Fruit fly (Drosophila melanogaster) whole organism, pupa: ENCODE measurements around the gene Miga.
A peak's percentile ranks its signal among the peaks of the same experiment; 100 is the strongest.

Experiments used
- CG10348 ChIP-seq: fragments of 200-800 bp; sonication (Bioruptor generic); IDR thresholded peaks from 2 replicates; pipeline ENCODE4 v1.3.6; 2022; ENCODE audit warnings: missing biosample characterization, missing genetic modification characterization
- CG12605 ChIP-seq: fragments of 200-800 bp; sonication (Bioruptor generic); IDR thresholded peaks from 2 replicates; pipeline ENCODE4 v1.3.6; 2022; ENCODE audit warnings: missing biosample characterization, missing genetic modification characterization
- CG13204 ChIP-seq: fragments of 200-800 bp; sonication (Bioruptor generic); optimal IDR thresholded peaks from 2 replicates; lab custom pipeline; 2018; ENCODE audit warnings: missing biosample characterization, mild to moderate bottlenecking, missing genetic modification characterization, moderate library complexity
- CG14655 ChIP-seq: fragments of 200-800 bp; sonication (Bioruptor generic); optimal IDR thresholded peaks from 3 replicates; lab custom pipeline; 2017; ENCODE audit warnings: mild to moderate bottlenecking, missing biosample characterization, missing genetic modification reagents, missing genetic modification characterization
- CG15710 ChIP-seq: fragments of 200-800 bp; sonication (Bioruptor generic); optimal IDR thresholded peaks from 2 replicates; lab custom pipeline; 2018; ENCODE audit warnings: missing biosample characterization, mild to moderate bottlenecking, missing genetic modification characterization, moderate library complexity
- CG17806 ChIP-seq: fragments of 200-800 bp; sonication (Bioruptor generic); optimal IDR thresholded peaks from 2 replicates; lab custom pipeline; 2018; ENCODE audit warnings: missing biosample characterization, mild to moderate bottlenecking, missing genetic modification characterization, moderate library complexity
- CG32121 ChIP-seq: fragments of 200-800 bp; sonication (Bioruptor generic); IDR thresholded peaks from 2 replicates; pipeline ENCODE4 v1.3.6; 2022; ENCODE audit warnings: missing biosample characterization, missing genetic modification characterization
- CG34367 ChIP-seq: fragments of 200-800 bp; sonication (Bioruptor generic); optimal IDR thresholded peaks from 2 replicates; lab custom pipeline; 2018; ENCODE audit warnings: missing biosample characterization, mild to moderate bottlenecking, missing genetic modification characterization
- CG4496 ChIP-seq: fragments of 200-800 bp; sonication (Bioruptor generic); IDR thresholded peaks from 3 replicates; pipeline ENCODE4 v1.3.6; 2022; ENCODE audit warnings: missing biosample characterization, missing genetic modification characterization
- CG8159 ChIP-seq: fragments of 200-800 bp; sonication (Bioruptor generic); optimal IDR thresholded peaks from 3 replicates; lab custom pipeline; 2018; ENCODE audit warnings: missing biosample characterization, mild to moderate bottlenecking, missing genetic modification characterization, moderate library complexity
- CG8301 ChIP-seq: fragments of 200-800 bp; sonication (Bioruptor generic); optimal IDR thresholded peaks from 2 replicates; lab custom pipeline; 2018; ENCODE audit warnings: missing biosample characterization, mild to moderate bottlenecking, missing genetic modification characterization
- CG9948 ChIP-seq: fragments of 200-800 bp; sonication (Bioruptor generic); optimal IDR thresholded peaks from 2 replicates; lab custom pipeline; 2018; ENCODE audit warnings: missing biosample characterization, mild to moderate bottlenecking, missing genetic modification characterization, moderate library complexity
- D1 ChIP-seq: fragments of 200-800 bp; sonication (Bioruptor generic); optimal IDR thresholded peaks from 2 replicates; lab custom pipeline; 2018; ENCODE audit warnings: missing biosample characterization, mild to moderate bottlenecking, missing genetic modification characterization, moderate library complexity
- EcR ChIP-seq: fragments of 200-800 bp; sonication (Bioruptor generic); optimal IDR thresholded peaks from 3 replicates; lab custom pipeline; 2019; ENCODE audit warnings: missing biosample characterization, missing genetic modification characterization, mild to moderate bottlenecking, moderate library complexity, missing genetic modification reagents
- Ets98B ChIP-seq: fragments of 200-800 bp; sonication (Bioruptor generic); IDR thresholded peaks from 2 replicates; pipeline ENCODE4 v1.3.6; 2022; ENCODE audit warnings: missing biosample characterization, missing genetic modification characterization
- Pif1A ChIP-seq: fragments of 200-800 bp; sonication (Bioruptor generic); optimal IDR thresholded peaks from 3 replicates; lab custom pipeline; 2016; ENCODE audit warnings: missing biosample characterization, missing genetic modification characterization
- Pif1B ChIP-seq: fragments of 200-800 bp; sonication (Bioruptor generic); optimal IDR thresholded peaks from 3 replicates; lab custom pipeline; 2016; ENCODE audit warnings: missing biosample characterization, missing genetic modification characterization
- Snoo ChIP-seq: fragments of 200-800 bp; sonication (Bioruptor generic); optimal IDR thresholded peaks from 3 replicates; lab custom pipeline; 2017; ENCODE audit warnings: missing biosample characterization, mild to moderate bottlenecking, missing genetic modification characterization, inconsistent platforms
- fd96Ca ChIP-seq: fragments of 200-800 bp; sonication (Bioruptor generic); IDR thresholded peaks from 3 replicates; pipeline ENCODE4 v1.3.6; 2022; ENCODE audit warnings: missing biosample characterization, missing genetic modification characterization
- gl ChIP-seq: fragments of 200-800 bp; sonication (Bioruptor generic); optimal IDR thresholded peaks from 2 replicates; lab custom pipeline; 2018; ENCODE audit warnings: missing biosample characterization, mild to moderate bottlenecking, missing genetic modification characterization
- rn ChIP-seq: fragments of 200-800 bp; sonication (Bioruptor generic); IDR thresholded peaks from 2 replicates; pipeline ENCODE4 v1.3.6; 2022; ENCODE audit warnings: missing biosample characterization, missing genetic modification characterization

The Miga gene

DNA sequence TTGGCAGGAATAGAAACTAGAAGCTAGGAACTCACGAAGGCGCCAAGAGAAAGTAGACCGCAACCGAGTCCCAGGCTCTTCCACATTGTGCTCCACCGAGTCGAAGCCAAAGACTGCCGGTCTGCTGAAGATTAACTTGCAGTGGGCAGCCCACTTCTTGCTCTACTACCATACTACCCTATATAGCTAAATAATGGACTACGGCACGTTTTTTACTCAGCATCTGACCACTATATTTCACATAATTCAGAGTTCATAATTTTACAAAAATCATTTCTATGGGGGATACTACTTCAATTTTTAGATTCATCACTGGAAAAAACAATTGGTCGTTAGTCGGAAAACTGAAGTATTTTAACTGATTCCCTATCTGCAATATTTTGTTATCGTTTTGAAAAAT is 3.9 kb downstream of the Miga start, which contains the start of gene CG32712:
CG32712 (minus strand) TSS at position 101 of the 400 bp plus-strand sequence.
- no peak for TF ChIP-seq gl (tag; lab: Kevin White, UChicago)
- no peak for TF ChIP-seq CG8159 (tag; lab: Kevin White, UChicago)
- no peak for TF ChIP-seq Pif1A (GFP tag; lab: Kevin White, UChicago)
- no peak for TF ChIP-seq CG15710 (tag; lab: Kevin White, UChicago)
- TF ChIP-seq CG32121 (GFP tag; lab: Robert Waterston, UW), result no peak
- no peak for TF ChIP-seq CG34367 (tag; lab: Kevin White, UChicago)
- no peak for TF ChIP-seq CG10348 (GFP tag; lab: Robert Waterston, UW)
- no peak for TF ChIP-seq rn (GFP tag; lab: Robert Waterston, UW)
- no peak for TF ChIP-seq CG14655 (GFP tag; lab: Kevin White, UChicago)

DNA sequence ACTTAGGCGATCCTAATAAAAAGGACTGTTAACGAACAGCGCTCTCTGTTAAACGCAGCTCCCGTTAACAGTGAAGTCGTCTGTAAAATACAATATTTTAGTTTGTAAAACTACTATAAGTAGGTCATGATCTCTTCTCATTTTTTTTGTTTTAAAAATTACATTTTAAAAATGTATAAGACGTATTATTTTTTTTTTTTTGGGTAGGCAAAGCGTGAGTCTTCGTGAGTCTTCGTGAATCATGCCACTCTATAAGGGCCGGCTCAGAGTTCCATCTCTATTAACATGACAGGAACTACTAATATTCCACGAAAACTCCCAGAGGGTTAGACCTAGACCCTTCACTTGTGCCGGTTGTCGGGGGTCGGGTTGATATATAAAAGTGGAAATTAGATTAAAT is 15.0 kb downstream of the Miga start:
- no peak for TF ChIP-seq CG14655 (GFP tag; lab: Kevin White, UChicago)
- no peak for TF ChIP-seq CG8301
- TF ChIP-seq fd96Ca (GFP tag; lab: Robert Waterston, UW), result no peak
- no peak for TF ChIP-seq Snoo (tag; lab: Kevin White, UChicago)
- TF ChIP-seq EcR (GFP tag; lab: Kevin White, UChicago), result no peak
- TF ChIP-seq CG10348 (GFP tag; lab: Robert Waterston, UW), result no peak
- TF ChIP-seq gl (tag; lab: Kevin White, UChicago), result no peak
- TF ChIP-seq Ets98B, result no peak

DNA sequence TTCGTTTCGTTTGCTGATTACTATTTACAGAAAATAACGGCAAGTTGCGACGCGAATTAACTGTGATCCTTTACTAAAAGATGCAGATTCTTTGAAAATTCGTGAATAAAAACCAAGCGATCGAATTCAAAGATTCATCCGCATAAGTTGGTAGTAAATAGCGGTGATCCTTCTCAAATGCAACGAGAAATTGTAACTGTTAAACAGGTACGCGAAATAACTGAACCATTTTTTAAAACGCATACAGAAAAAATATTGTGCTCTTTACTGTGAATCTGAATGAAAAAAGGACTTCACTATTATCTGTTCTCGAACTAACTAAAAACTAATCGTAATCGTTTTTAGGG is 16.2 kb downstream of the Miga start:
- TF ChIP-seq CG10348 (GFP tag; lab: Robert Waterston, UW), result no peak
- no peak for TF ChIP-seq Snoo (tag; lab: Kevin White, UChicago)
- TF ChIP-seq CG32121 (GFP tag; lab: Robert Waterston, UW), result no peak
- TF ChIP-seq CG8159 (tag; lab: Kevin White, UChicago), result no peak
- no peak for TF ChIP-seq CG34367 (tag; lab: Kevin White, UChicago)
- no peak for TF ChIP-seq CG12605 (GFP tag; lab: Robert Waterston, UW)
- no peak for TF ChIP-seq CG4496 (GFP tag; lab: Robert Waterston, UW)
- no peak for TF ChIP-seq CG8301
- no peak for TF ChIP-seq EcR (GFP tag; lab: Kevin White, UChicago)
- no peak for TF ChIP-seq CG15710 (tag; lab: Kevin White, UChicago)
- TF ChIP-seq Ets98B, result no peak
- no peak for TF ChIP-seq D1 (tag; lab: Kevin White, UChicago)
- no peak for TF ChIP-seq CG9948 (tag; lab: Kevin White, UChicago)
- no peak for TF ChIP-seq gl (tag; lab: Kevin White, UChicago)

DNA sequence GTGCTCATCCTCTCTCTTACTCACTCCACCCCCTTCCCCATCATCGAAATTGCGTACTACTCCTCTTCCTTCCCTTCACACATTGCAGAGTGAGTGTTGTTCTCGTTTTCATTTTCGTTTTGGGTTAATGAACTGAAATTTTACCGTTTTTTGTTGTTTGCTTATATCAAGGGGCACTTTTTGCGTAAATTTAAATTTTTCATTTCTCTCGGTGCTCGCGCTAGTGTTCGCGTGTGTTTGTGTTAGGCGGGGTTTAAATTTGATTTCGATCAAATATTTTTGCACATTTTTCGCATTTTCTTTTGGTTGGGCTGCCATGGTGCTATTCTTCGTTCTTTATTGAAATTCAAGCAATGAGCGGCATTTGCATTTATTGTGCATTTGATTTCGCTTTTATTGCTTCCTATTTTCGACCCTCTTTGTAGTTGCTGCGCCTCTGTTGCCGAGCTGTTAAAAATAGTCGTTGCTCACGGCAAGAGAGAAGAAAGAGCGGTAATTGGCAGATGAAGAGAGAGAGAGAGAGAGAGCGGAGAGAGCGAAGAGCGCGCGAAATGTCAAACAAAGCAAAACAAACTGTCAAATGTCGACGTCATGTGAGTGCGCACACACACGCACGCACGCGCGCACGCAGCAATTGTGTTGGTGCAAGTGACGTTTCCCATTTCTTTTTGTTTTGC is 16.7 kb downstream of the Miga start:
- peak; percentile 40 for TF ChIP-seq CG8301
- peak; percentile 33 for TF ChIP-seq CG8159 (tag; lab: Kevin White, UChicago)
- TF ChIP-seq fd96Ca (GFP tag; lab: Robert Waterston, UW), result no peak; the same call in none of the 3 replicates
- TF ChIP-seq rn (GFP tag; lab: Robert Waterston, UW), result no peak
- no peak for TF ChIP-seq CG14655 (GFP tag; lab: Kevin White, UChicago)
- TF ChIP-seq CG15710 (tag; lab: Kevin White, UChicago), result peak; percentile 29
- peak; percentile 81 for TF ChIP-seq CG13204
- peak; percentile 96 for TF ChIP-seq CG12605 (GFP tag; lab: Robert Waterston, UW)
- TF ChIP-seq Pif1B (GFP tag; lab: Kevin White, UChicago), result no peak
- TF ChIP-seq EcR (GFP tag; lab: Kevin White, UChicago), result peak; percentile 87
- TF ChIP-seq CG10348 (GFP tag; lab: Robert Waterston, UW), result no peak
- TF ChIP-seq Snoo (tag; lab: Kevin White, UChicago), result no peak
- TF ChIP-seq gl (tag; lab: Kevin White, UChicago), result peak; percentile 90
- peak; percentile 92 for TF ChIP-seq Ets98B
- peak; percentile 69 for TF ChIP-seq CG34367 (tag; lab: Kevin White, UChicago)
- peak; percentile 31 for TF ChIP-seq D1 (tag; lab: Kevin White, UChicago)
- peak; percentile 16 for TF ChIP-seq CG9948 (tag; lab: Kevin White, UChicago)
- TF ChIP-seq CG4496 (GFP tag; lab: Robert Waterston, UW), result peak; percentile 88
- peak; percentile 3 for TF ChIP-seq CG17806
- TF ChIP-seq Pif1A (GFP tag; lab: Kevin White, UChicago), result peak; percentile 72
- peak; percentile 71 for TF ChIP-seq CG32121 (GFP tag; lab: Robert Waterston, UW)

DNA sequence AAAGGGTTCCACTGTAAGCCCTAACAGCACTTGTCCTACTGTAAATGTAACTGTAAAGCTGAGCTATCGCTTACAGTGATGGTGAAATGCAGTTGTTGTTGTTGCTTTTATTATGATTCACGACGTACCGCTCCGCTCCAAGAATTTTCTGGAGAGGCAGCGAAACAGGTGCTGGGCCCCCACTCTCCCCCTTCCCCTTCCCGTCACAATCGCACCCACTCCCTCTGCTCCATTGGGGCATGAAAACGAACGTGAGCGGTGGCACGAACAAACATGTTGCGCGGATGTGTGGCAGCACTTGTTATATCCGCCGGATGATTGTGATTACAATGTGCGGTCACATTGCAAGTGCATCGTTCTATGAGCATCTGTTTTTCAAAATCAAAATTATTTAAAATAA is 18.1 kb downstream of the Miga start:
- TF ChIP-seq CG13204, result peak; percentile 67
- TF ChIP-seq CG8301, result no peak

DNA sequence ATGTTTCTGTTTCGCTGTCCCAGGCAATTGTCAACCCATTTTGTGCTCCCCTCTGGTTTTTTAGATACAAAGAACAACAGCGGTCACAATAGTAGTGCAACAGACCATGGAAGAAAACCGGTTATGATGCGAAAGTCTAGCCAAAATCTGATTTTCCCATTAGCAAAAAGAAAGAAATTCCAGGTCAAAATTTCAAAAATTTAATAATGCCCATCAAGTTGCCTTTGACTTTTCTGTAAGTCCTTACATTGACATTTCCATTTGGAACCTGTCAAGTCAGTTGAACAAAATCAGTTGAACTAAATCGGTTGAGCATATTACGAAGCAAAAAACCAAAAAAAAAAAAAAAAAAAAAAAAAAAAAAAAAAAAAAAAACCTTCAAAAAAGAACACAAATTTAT is 20.7 kb downstream of the Miga start:
- TF ChIP-seq CG14655 (GFP tag; lab: Kevin White, UChicago) (peak; percentile 12), fd96Ca (GFP tag; lab: Robert Waterston, UW) (0 out of 3 replicates have a peak, but pooled peaks have one; percentile 26), Ets98B (no peak)
